Worm (Caenorhabditis elegans) whole organism, L1 larva: ENCODE data around the gene M70.5.

Source experiments
- C34B4.2 ChIP-seq: sonication (generic microtip); optimal IDR thresholded peaks from 2 replicates; lab custom pipeline; 2017; ENCODE audit warnings: mild to moderate bottlenecking, missing genetic modification characterization, missing compliant biosample characterization
- Y116A8C.19 ChIP-seq: sonication (generic microtip); optimal IDR thresholded peaks from 2 replicates; lab custom pipeline; 2016; ENCODE audit warnings: missing compliant biosample characterization, missing genetic modification characterization, borderline replicate concordance
- aha-1 ChIP-seq: fragments of 150-350 bp; optimal IDR thresholded peaks from 2 replicates; lab custom pipeline; 2014; ENCODE audit warnings: missing biosample characterization, missing genetic modification characterization
- aly-2 ChIP-seq: fragments of 150-350 bp; optimal IDR thresholded peaks from 2 replicates; lab custom pipeline; 2014; ENCODE audit warnings: missing biosample characterization, missing genetic modification characterization
- ceh-8 ChIP-seq: fragments of 200-800 bp; sonication (Bioruptor generic); optimal IDR thresholded peaks from 2 replicates; lab custom pipeline; 2018; ENCODE audit warnings: mild to moderate bottlenecking, missing genetic modification characterization, moderate library complexity, missing compliant biosample characterization
- ceh-88 ChIP-seq: fragments of 200-800 bp; sonication (Bioruptor generic); IDR thresholded peaks from 2 replicates; pipeline ENCODE4 v1.3.6; 2022; ENCODE audit warnings: missing genetic modification characterization, missing compliant biosample characterization
- ces-1 ChIP-seq: fragments of 150-350 bp; optimal IDR thresholded peaks from 2 replicates; lab custom pipeline; 2014; ENCODE audit warnings: missing biosample characterization, missing genetic modification reagents, missing genetic modification characterization
- dsc-1 ChIP-seq: sonication (generic microtip); optimal IDR thresholded peaks from 2 replicates; lab custom pipeline; 2016; ENCODE audit warnings: mild to moderate bottlenecking, missing genetic modification characterization, missing compliant biosample characterization
- efl-1 ChIP-seq, 4 experiments: fragments of 150-350 bp; optimal IDR thresholded peaks in 3 of 4; peaks in 1 of 4; 1 replicate in 1 of 4; 2 replicates in 3 of 4; lab custom pipeline; 2014; ENCODE audit warnings: missing biosample characterization in 2 of 4, missing genetic modification characterization in 2 of 4, missing genetic modification reagents in 2 of 4
- efl-3 ChIP-seq: fragments of 200-800 bp; sonication (Bioruptor generic); optimal IDR thresholded peaks from 2 replicates; lab custom pipeline; 2018; ENCODE audit warnings: mild to moderate bottlenecking, missing genetic modification characterization, missing compliant biosample characterization
- egl-13 ChIP-seq: sonication (generic microtip); optimal IDR thresholded peaks from 2 replicates; lab custom pipeline; 2016; ENCODE audit warnings: missing genotype, missing genetic modification reagents, missing genetic modification characterization, missing compliant biosample characterization
- ets-5 ChIP-seq: fragments of 200-800 bp; sonication (Bioruptor generic); IDR thresholded peaks from 2 replicates; pipeline ENCODE4 v1.3.6; 2022; ENCODE audit warnings: missing genetic modification characterization, missing compliant biosample characterization
- grh-1 ChIP-seq: fragments of 200-800 bp; sonication (Bioruptor generic); IDR thresholded peaks from 2 replicates; pipeline ENCODE4 v1.3.6; 2022; ENCODE audit warnings: missing genetic modification reagents, missing genetic modification characterization, missing compliant biosample characterization
- hlh-17 ChIP-seq: fragments of 200-800 bp; sonication (Bioruptor generic); optimal IDR thresholded peaks from 2 replicates; lab custom pipeline; 2018; ENCODE audit warnings: missing genetic modification characterization, mild to moderate bottlenecking, missing compliant biosample characterization, moderate library complexity, borderline replicate concordance
- hlh-4 ChIP-seq: sonication (generic microtip); optimal IDR thresholded peaks from 2 replicates; lab custom pipeline; 2016; ENCODE audit warnings: mild to moderate bottlenecking, missing genetic modification characterization, missing compliant biosample characterization
- hpl-2 ChIP-seq: fragments of 150-350 bp; optimal IDR thresholded peaks from 2 replicates; lab custom pipeline; 2014; ENCODE audit warnings: missing biosample characterization, missing genetic modification reagents, missing genetic modification characterization
- isw-1 ChIP-seq: fragments of 200-800 bp; sonication (Bioruptor generic); IDR thresholded peaks from 2 replicates; pipeline ENCODE4 v1.3.6; 2022; ENCODE audit warnings: missing genetic modification characterization, missing compliant biosample characterization
- jun-1 ChIP-seq: fragments of 150-350 bp; optimal IDR thresholded peaks from 2 replicates; lab custom pipeline; 2014; ENCODE audit warnings: missing biosample characterization, missing genetic modification reagents, missing genetic modification characterization
- lin-13 ChIP-seq: fragments of 150-350 bp; optimal IDR thresholded peaks from 2 replicates; lab custom pipeline; 2014; ENCODE audit warnings: missing biosample characterization, missing genetic modification reagents, missing genetic modification characterization
- lin-14 ChIP-seq: fragments of 200-800 bp; sonication (Bioruptor generic); optimal IDR thresholded peaks from 2 replicates; lab custom pipeline; 2018; ENCODE audit warnings: mild to moderate bottlenecking, missing genetic modification characterization, moderate library complexity, missing compliant biosample characterization
- lin-35 ChIP-seq, 2 experiments: fragments of 150-350 bp; optimal IDR thresholded peaks; 2 replicates each; lab custom pipeline; 2014; ENCODE audit warnings: missing biosample characterization in 2 of 2, missing genetic modification characterization in 2 of 2, missing genetic modification reagents in 2 of 2
- lin-39 ChIP-seq: fragments of 150-350 bp; optimal IDR thresholded peaks from 2 replicates; lab custom pipeline; 2014; ENCODE audit warnings: missing biosample characterization, missing genetic modification reagents, missing genetic modification characterization
- mdl-1 ChIP-seq, 2 experiments: fragments of 150-350 bp; optimal IDR thresholded peaks; 2 replicates each; lab custom pipeline; 2014 to 2017; ENCODE audit warnings: missing biosample characterization in 2 of 2, missing genetic modification characterization in 2 of 2, inconsistent platforms in 1 of 2
- nhr-12 ChIP-seq: sonication (generic microtip); optimal IDR thresholded peaks from 2 replicates; lab custom pipeline; 2017; ENCODE audit warnings: missing biosample characterization, missing genetic modification characterization
- nhr-20 ChIP-seq: sonication (generic microtip); optimal IDR thresholded peaks from 2 replicates; lab custom pipeline; 2016; ENCODE audit warnings: mild to moderate bottlenecking, missing genetic modification characterization, missing compliant biosample characterization
- nhr-28 ChIP-seq: fragments of 150-350 bp; optimal IDR thresholded peaks from 2 replicates; lab custom pipeline; 2014; ENCODE audit warnings: missing biosample characterization, missing genetic modification characterization
- nhr-47 ChIP-seq: sonication (generic microtip); optimal IDR thresholded peaks from 2 replicates; lab custom pipeline; 2016; ENCODE audit warnings: mild to moderate bottlenecking, missing genetic modification characterization, moderate library complexity, missing compliant biosample characterization
- nhr-71 ChIP-seq: sonication (generic microtip); optimal IDR thresholded peaks from 2 replicates; lab custom pipeline; 2016; ENCODE audit warnings: mild to moderate bottlenecking, missing genetic modification characterization, moderate library complexity, missing compliant biosample characterization
- nhr-76 ChIP-seq: sonication (generic microtip); optimal IDR thresholded peaks from 2 replicates; lab custom pipeline; 2017; ENCODE audit warnings: missing biosample characterization, missing genetic modification characterization
- nhr-85 ChIP-seq: sonication (generic microtip); peaks from one replicate; lab custom pipeline; 2016; ENCODE audit warnings: missing genetic modification characterization, inconsistent platforms, missing compliant biosample characterization
- nhr-90 ChIP-seq: sonication (generic microtip); optimal IDR thresholded peaks from 2 replicates; lab custom pipeline; 2016; ENCODE audit warnings: mild to moderate bottlenecking, missing genetic modification characterization, missing compliant biosample characterization; ENCODE audit not compliant: poor library complexity
- pax-3 ChIP-seq: fragments of 200-800 bp; sonication (Bioruptor generic); optimal IDR thresholded peaks from 2 replicates; lab custom pipeline; 2018; ENCODE audit warnings: mild to moderate bottlenecking, missing genetic modification characterization, moderate library complexity, missing compliant biosample characterization
- rnt-1 ChIP-seq: sonication (generic microtip); optimal IDR thresholded peaks from 2 replicates; lab custom pipeline; 2016; ENCODE audit warnings: mild to moderate bottlenecking, missing genetic modification characterization, moderate library complexity, missing compliant biosample characterization
- skn-1 ChIP-seq: fragments of 150-350 bp; optimal IDR thresholded peaks from 2 replicates; lab custom pipeline; 2014; ENCODE audit warnings: missing biosample characterization, missing genetic modification characterization
- snpc-4 ChIP-seq: fragments of 150-350 bp; optimal IDR thresholded peaks from 2 replicates; lab custom pipeline; 2014; ENCODE audit warnings: missing biosample characterization, missing genetic modification characterization
- sox-4 ChIP-seq: sonication (generic microtip); optimal IDR thresholded peaks from 2 replicates; lab custom pipeline; 2016; ENCODE audit warnings: missing genetic modification characterization, missing compliant biosample characterization
- sptf-1 ChIP-seq: fragments of 150-350 bp; optimal IDR thresholded peaks from 2 replicates; lab custom pipeline; 2014; ENCODE audit warnings: missing biosample characterization, missing genetic modification characterization
- sup-37 ChIP-seq: fragments of 200-800 bp; sonication (Bioruptor generic); optimal IDR thresholded peaks from 2 replicates; lab custom pipeline; 2018; ENCODE audit warnings: mild to moderate bottlenecking, missing genetic modification characterization, missing compliant biosample characterization
- tbx-2 ChIP-seq: sonication (generic microtip); optimal IDR thresholded peaks from 2 replicates; lab custom pipeline; 2016; ENCODE audit warnings: missing genetic modification characterization, missing compliant biosample characterization
- unc-130 ChIP-seq: fragments of 150-350 bp; optimal IDR thresholded peaks from 2 replicates; lab custom pipeline; 2017; ENCODE audit warnings: missing biosample characterization, missing genetic modification characterization, inconsistent platforms
- zag-1 ChIP-seq: fragments of 150-350 bp; optimal IDR thresholded peaks from 2 replicates; lab custom pipeline; 2014; ENCODE audit warnings: missing biosample characterization, missing genetic modification characterization
- ztf-4 ChIP-seq: fragments of 150-350 bp; optimal IDR thresholded peaks from 2 replicates; lab custom pipeline; 2014; ENCODE audit warnings: missing biosample characterization, missing genetic modification characterization

Gene M70.5

ce11 chrIV:2219334-2219755 is 56.1 kb downstream of the M70.5 start (continued):
- TF ChIP-seq ets-5 (no peak), nhr-20 (tag; lab: Kevin White, UChicago) (peak; percentile 98), egl-13 (peak; percentile 97), jun-1 (peak; percentile 96), hlh-17 (GFP tag; lab: Kevin White, UChicago) (peak; percentile 44)
- TF ChIP-seq, all 84 proteins: peak for 69

ce11 chrIV:2217260-2217659 is 58.2 kb downstream of the M70.5 start:
- no peak for TF ChIP-seq nhr-90 (tag; lab: Kevin White, UChicago)
- peak; percentile 37 for TF ChIP-seq dsc-1 (tag; lab: Kevin White, UChicago)
- no peak for TF ChIP-seq isw-1 (GFP tag; lab: Robert Waterston, UW)
- no peak for TF ChIP-seq pax-3 (tag; lab: Kevin White, UChicago)
- peak; percentile 38 for TF ChIP-seq tbx-2
- no peak for TF ChIP-seq sox-4 (tag; lab: Kevin White, UChicago)
- no peak for TF ChIP-seq sup-37 (GFP tag; lab: Kevin White, UChicago)
- TF ChIP-seq efl-1 (optimal IDR thresholded peaks at IDR 0.05; lab: Kevin White, UChicago): peak in 1 of 2 experiments; percentile 2
- peak in 1 of 2 experiments; percentile 51 for TF ChIP-seq efl-1 (GFP tag; optimal IDR thresholded peaks at IDR 0.05 in 1 of 2; lab: Kevin White, UChicago)
- TF ChIP-seq zag-1 (tag; lab: Kevin White, UChicago): no peak
- no peak for TF ChIP-seq ets-5
- no peak for TF ChIP-seq hlh-4 (tag; lab: Kevin White, UChicago)
- TF ChIP-seq lin-39 (tag; lab: Kevin White, UChicago): peak; percentile 11
- TF ChIP-seq nhr-20 (tag; lab: Kevin White, UChicago): peak; percentile 20
- TF ChIP-seq ces-1: no peak
- TF ChIP-seq aha-1 (tag; lab: Kevin White, UChicago): no peak
- no peak for TF ChIP-seq efl-3 (GFP tag; lab: Kevin White, UChicago)
- TF ChIP-seq hpl-2: no peak
- TF ChIP-seq grh-1 (GFP tag; lab: Robert Waterston, UW): no peak
- TF ChIP-seq unc-130 (tag; lab: Kevin White, UChicago): peak; percentile 12
- no peak for TF ChIP-seq sptf-1 (tag; lab: Kevin White, UChicago)
- no peak for TF ChIP-seq nhr-76 (tag; lab: Kevin White, UChicago)
- TF ChIP-seq mdl-1 (tag; optimal IDR thresholded peaks at IDR 0.05; lab: Kevin White, UChicago): peak in 1 of 2 experiments; percentile 61
- peak; percentile 41 for TF ChIP-seq skn-1 (tag; lab: Kevin White, UChicago)
- TF ChIP-seq ceh-8 (GFP tag; lab: Kevin White, UChicago): no peak
- peak; percentile 52 for TF ChIP-seq nhr-71 (tag; lab: Kevin White, UChicago)
- no peak for TF ChIP-seq nhr-85 (tag; lab: Kevin White, UChicago)
- TF ChIP-seq lin-35 (GFP tag; optimal IDR thresholded peaks at IDR 0.05; lab: Kevin White, UChicago): no peak
- TF ChIP-seq ceh-88 (GFP tag; lab: Robert Waterston, UW): no peak
- no peak for TF ChIP-seq lin-13
- peak; percentile 76 for TF ChIP-seq lin-14
- no peak for TF ChIP-seq ztf-4 (tag; lab: Kevin White, UChicago)
- no peak for TF ChIP-seq nhr-12
- TF ChIP-seq Y116A8C.19 (tag; lab: Kevin White, UChicago): no peak
- no peak for TF ChIP-seq C34B4.2 (tag; lab: Kevin White, UChicago)
- TF ChIP-seq snpc-4 (tag; lab: Kevin White, UChicago): no peak
- TF ChIP-seq rnt-1: peak; percentile 27
- TF ChIP-seq jun-1: no peak
- no peak for TF ChIP-seq aly-2 (tag; lab: Kevin White, UChicago)
- TF ChIP-seq nhr-47 (tag; lab: Kevin White, UChicago): no peak
- TF ChIP-seq nhr-28: no peak
